Fruit fly (Drosophila melanogaster) Kc167 (cell line): ENCODE results near the gene CG6023.

ENCODE experiments used
- Myc ChIP-seq: fragments of >200 bp; optimal IDR thresholded peaks from 2 replicates; lab custom pipeline; 2017; ENCODE audit warnings: missing external identifiers
- Sin3A ChIP-seq: fragments of >200 bp; optimal IDR thresholded peaks from 2 replicates; lab custom pipeline; 2018; ENCODE audit warnings: missing external identifiers
- h ChIP-seq: fragments of >200 bp; optimal IDR thresholded peaks from 3 replicates; lab custom pipeline; 2018; ENCODE audit warnings: missing external identifiers
- insv ChIP-seq: fragments of >200 bp; optimal IDR thresholded peaks from 3 replicates; lab custom pipeline; 2018; ENCODE audit warnings: missing external identifiers
- psq ChIP-seq: fragments of >200 bp; optimal IDR thresholded peaks from 2 replicates; lab custom pipeline; 2017; ENCODE audit warnings: missing external identifiers
- ttk ChIP-seq: sonication (Bioruptor generic); optimal IDR thresholded peaks from 2 replicates; lab custom pipeline; 2017; ENCODE audit warnings: missing external identifiers

The CG6023 gene

dm6 chrX:18272422-18272821 is 48.6 kb downstream of the CG6023 start:
- TF ChIP-seq h (lab: Kevin White, UChicago) (no peak), insv (no peak), Sin3A (lab: Kevin White, UChicago) (no peak), Myc (lab: Kevin White, UChicago) (no peak), psq (lab: Kevin White, UChicago) (no peak), ttk (lab: Kevin White, UChicago) (no peak)

- no peak for TF ChIP-seq Myc (lab: Kevin White, UChicago)
- no peak for TF ChIP-seq Sin3A (lab: Kevin White, UChicago)
- no peak for TF ChIP-seq h (lab: Kevin White, UChicago)
- no peak for TF ChIP-seq ttk (lab: Kevin White, UChicago)
- TF ChIP-seq insv, result no peak
- no peak for TF ChIP-seq psq (lab: Kevin White, UChicago)
Observed at dm6 chrX:18266846-18267245, 54.1 kb downstream of the CG6023 start.
